Worm (Caenorhabditis elegans) whole organism, L2 larva: Measurements from ENCODE around the gene pqn-70.

ENCODE experiments used
- R02D3.7 ChIP-seq: fragments of 150-350 bp; optimal IDR thresholded peaks from 2 replicates; lab custom pipeline; 2014; ENCODE audit warnings: missing biosample characterization, missing genetic modification characterization
- Y55F3AM.14 ChIP-seq: fragments of 200-800 bp; sonication (Bioruptor generic); optimal IDR thresholded peaks from 2 replicates; lab custom pipeline; 2018; ENCODE audit warnings: mild to moderate bottlenecking, missing genetic modification characterization, missing compliant biosample characterization
- aly-2 ChIP-seq: fragments of 150-350 bp; optimal IDR thresholded peaks from 2 replicates; lab custom pipeline; 2014; ENCODE audit warnings: missing biosample characterization, missing genetic modification characterization
- ama-1 ChIP-seq: fragments of 150-350 bp; optimal IDR thresholded peaks from 2 replicates; lab custom pipeline; 2018; ENCODE audit warnings: inconsistent platforms
- blmp-1 ChIP-seq: sonication (generic microtip); optimal IDR thresholded peaks from 2 replicates; lab custom pipeline; 2017; ENCODE audit warnings: missing genetic modification characterization, mild to moderate bottlenecking, missing compliant biosample characterization, antibody characterized with exemption, moderate library complexity; ENCODE audit not compliant: insufficient read depth
- ceh-82 ChIP-seq: fragments of 150-350 bp; optimal IDR thresholded peaks from 2 replicates; lab custom pipeline; 2014; ENCODE audit warnings: missing biosample characterization, missing genetic modification characterization
- crh-2 ChIP-seq: sonication (generic microtip); optimal IDR thresholded peaks from 2 replicates; lab custom pipeline; 2017; ENCODE audit warnings: missing biosample characterization, missing genetic modification characterization
- dmd-4 ChIP-seq: sonication (generic microtip); optimal IDR thresholded peaks from 2 replicates; lab custom pipeline; 2017; ENCODE audit warnings: missing biosample characterization, missing genetic modification characterization
- egl-27 ChIP-seq: sonication (generic microtip); optimal IDR thresholded peaks from 3 replicates; lab custom pipeline; 2017; ENCODE audit warnings: missing biosample characterization, missing genetic modification reagents, missing genetic modification characterization
- elt-1 ChIP-seq: fragments of 150-350 bp; optimal IDR thresholded peaks from 2 replicates; lab custom pipeline; 2014; ENCODE audit warnings: missing biosample characterization, missing genetic modification characterization
- fos-1 ChIP-seq: fragments of 150-350 bp; optimal IDR thresholded peaks from 2 replicates; lab custom pipeline; 2014; ENCODE audit warnings: missing biosample characterization, missing genetic modification characterization
- gmeb-1 ChIP-seq: fragments of 150-350 bp; optimal IDR thresholded peaks from 2 replicates; lab custom pipeline; 2014; ENCODE audit warnings: missing biosample characterization, missing genetic modification characterization
- lin-11 ChIP-seq: fragments of 150-350 bp; sonication (generic microtip); optimal IDR thresholded peaks from 2 replicates; lab custom pipeline; 2014; ENCODE audit warnings: missing biosample characterization, missing genetic modification characterization, inconsistent platforms, mixed read lengths
- mab-5 ChIP-seq: fragments of 150-350 bp; optimal IDR thresholded peaks from 2 replicates; lab custom pipeline; 2014; ENCODE audit warnings: missing biosample characterization, missing genetic modification characterization
- mbf-1 ChIP-seq: sonication (generic microtip); optimal IDR thresholded peaks from 2 replicates; lab custom pipeline; 2017; ENCODE audit warnings: missing biosample characterization, missing genetic modification characterization
- mdl-1 ChIP-seq, 2 experiments: fragments of 150-350 bp in 1 of 2; sonication (generic microtip) in 1 of 2; optimal IDR thresholded peaks; 2 replicates each; lab custom pipeline; 2017; ENCODE audit warnings: missing biosample characterization in 2 of 2, missing genetic modification characterization in 2 of 2
- nhr-10 ChIP-seq: sonication (generic microtip); optimal IDR thresholded peaks from 2 replicates; lab custom pipeline; 2017; ENCODE audit warnings: missing biosample characterization, missing genetic modification characterization
- nhr-11 ChIP-seq: fragments of 150-350 bp; optimal IDR thresholded peaks from 2 replicates; lab custom pipeline; 2014; ENCODE audit warnings: missing biosample characterization, missing genetic modification characterization
- nhr-129 ChIP-seq: fragments of 150-350 bp; optimal IDR thresholded peaks from 2 replicates; lab custom pipeline; 2014; ENCODE audit warnings: missing biosample characterization, missing genetic modification characterization
- nhr-237 ChIP-seq: fragments of 150-350 bp; optimal IDR thresholded peaks from 2 replicates; lab custom pipeline; 2014; ENCODE audit warnings: missing biosample characterization, missing genetic modification characterization
- nhr-25 ChIP-seq: fragments of 150-350 bp; sonication (generic microtip); optimal IDR thresholded peaks from 3 replicates; lab custom pipeline; 2014; ENCODE audit warnings: missing biosample characterization, missing genetic modification characterization
- nhr-77 ChIP-seq: fragments of 150-350 bp; optimal IDR thresholded peaks from 2 replicates; lab custom pipeline; 2014; ENCODE audit warnings: missing biosample characterization, missing genetic modification characterization
- skn-1 ChIP-seq: sonication (generic microtip); optimal IDR thresholded peaks from 2 replicates; lab custom pipeline; 2017; ENCODE audit warnings: missing biosample characterization, missing genetic modification characterization
- sma-3 ChIP-seq: sonication (generic microtip); optimal IDR thresholded peaks from 2 replicates; lab custom pipeline; 2016; ENCODE audit warnings: missing genetic modification reagents, missing genetic modification characterization, missing compliant biosample characterization
- sma-9 ChIP-seq, 2 experiments: fragments of 150-350 bp in 1 of 2; sonication (generic microtip) in 1 of 2; optimal IDR thresholded peaks; 2 replicates each; lab custom pipeline; 2014 to 2016; ENCODE audit warnings: missing genetic modification characterization in 2 of 2, mild to moderate bottlenecking in 1 of 2, missing biosample characterization in 1 of 2, missing compliant biosample characterization in 1 of 2, missing genetic modification reagents in 1 of 2, moderate library complexity in 1 of 2
- snpc-4 ChIP-seq: fragments of 150-350 bp; optimal IDR thresholded peaks from 2 replicates; lab custom pipeline; 2014; ENCODE audit warnings: missing biosample characterization, missing genetic modification characterization
- unc-39 ChIP-seq: fragments of 150-350 bp; optimal IDR thresholded peaks from 2 replicates; lab custom pipeline; 2014; ENCODE audit warnings: missing biosample characterization, missing genetic modification characterization
- unc-55 ChIP-seq: fragments of 150-350 bp; sonication (generic microtip); optimal IDR thresholded peaks from 3 replicates; lab custom pipeline; 2014; ENCODE audit warnings: missing biosample characterization, missing genetic modification reagents, missing genetic modification characterization
- zag-1 ChIP-seq: fragments of 150-350 bp; optimal IDR thresholded peaks from 2 replicates; lab custom pipeline; 2014; ENCODE audit warnings: missing biosample characterization, missing genetic modification characterization
- ztf-11 ChIP-seq: sonication (generic microtip); optimal IDR thresholded peaks from 2 replicates; lab custom pipeline; 2017; ENCODE audit warnings: missing biosample characterization, missing genetic modification characterization
- ztf-4 ChIP-seq: fragments of 150-350 bp; optimal IDR thresholded peaks from 2 replicates; lab custom pipeline; 2014; ENCODE audit warnings: missing biosample characterization, missing genetic modification characterization

Gene pqn-70

ce11 chrV:11214569-11214968, 13.9 kb downstream of the pqn-70 start:
- TF ChIP-seq ztf-11 (tag; lab: Kevin White, UChicago) (no peak), crh-2 (tag; lab: Kevin White, UChicago) (no peak), snpc-4 (tag; lab: Kevin White, UChicago) (no peak), skn-1 (no peak), sma-9 (GFP tag; optimal IDR thresholded peaks at IDR 0.05; lab: Kevin White, UChicago) (no peak), sma-9 (tag; optimal IDR thresholded peaks at IDR 0.05; lab: Kevin White, UChicago) (no peak), lin-11 (tag; lab: Kevin White, UChicago) (no peak), R02D3.7 (tag; lab: Kevin White, UChicago) (no peak), elt-1 (tag; lab: Kevin White, UChicago) (no peak), nhr-77 (tag; lab: Kevin White, UChicago) (no peak), egl-27 (tag; lab: Kevin White, UChicago) (no peak), ztf-4 (no peak), ceh-82 (no peak), Y55F3AM.14 (no peak), ama-1 (lab: Kevin White, UChicago) (no peak), zag-1 (tag; lab: Kevin White, UChicago) (no peak), gmeb-1 (tag; lab: Kevin White, UChicago) (no peak), nhr-237 (tag; lab: Kevin White, UChicago) (no peak), fos-1 (tag; lab: Kevin White, UChicago) (no peak)

- TF ChIP-seq nhr-25 (tag; lab: Kevin White, UChicago) (no peak), sma-3 (GFP tag; lab: Kevin White, UChicago) (no peak), mdl-1 (tag; optimal IDR thresholded peaks at IDR 0.05; lab: Kevin White, UChicago) (no peak), nhr-129 (tag; lab: Kevin White, UChicago) (no peak), crh-2 (tag; lab: Kevin White, UChicago) (no peak), elt-1 (tag; lab: Kevin White, UChicago) (no peak), mbf-1 (tag; lab: Kevin White, UChicago) (no peak), egl-27 (tag; lab: Kevin White, UChicago) (no peak), snpc-4 (tag; lab: Kevin White, UChicago) (no peak), nhr-10 (tag; lab: Kevin White, UChicago) (no peak), sma-9 (GFP tag; optimal IDR thresholded peaks at IDR 0.05; lab: Kevin White, UChicago) (no peak), sma-9 (tag; optimal IDR thresholded peaks at IDR 0.05; lab: Kevin White, UChicago) (no peak)
Measured at ce11 chrV:11211323-11211722, 17.2 kb downstream of the pqn-70 start.

- no peak for TF ChIP-seq Y55F3AM.14
- TF ChIP-seq nhr-10 (tag; lab: Kevin White, UChicago): no peak
- TF ChIP-seq sma-3 (GFP tag; lab: Kevin White, UChicago): no peak
- TF ChIP-seq dmd-4 (tag; lab: Kevin White, UChicago): no peak
- no peak for TF ChIP-seq nhr-11
- TF ChIP-seq aly-2 (tag; lab: Kevin White, UChicago): no peak
- TF ChIP-seq mab-5: no peak
Measured at ce11 chrV:11209452-11210188, 18.9 kb downstream of the pqn-70 start.

- TF ChIP-seq lin-11 (tag; lab: Kevin White, UChicago) (no peak), nhr-77 (tag; lab: Kevin White, UChicago) (no peak), ztf-4 (no peak), blmp-1 (tag; lab: Kevin White, UChicago) (no peak), fos-1 (tag; lab: Kevin White, UChicago) (no peak), unc-39 (no peak), aly-2 (tag; lab: Kevin White, UChicago) (no peak), mab-5 (no peak), unc-55 (no peak), gmeb-1 (tag; lab: Kevin White, UChicago) (no peak)
Measured at ce11 chrV:11206467-11206866, 22.0 kb downstream of the pqn-70 start.

ce11 chrV:11204452-11204851, 24.1 kb downstream of the pqn-70 start:
- TF ChIP-seq elt-1 (tag; lab: Kevin White, UChicago) (no peak), ama-1 (lab: Kevin White, UChicago) (no peak), unc-55 (no peak), Y55F3AM.14 (no peak), mdl-1 (tag; optimal IDR thresholded peaks at IDR 0.05; lab: Kevin White, UChicago) (no peak), ztf-4 (no peak), mbf-1 (tag; lab: Kevin White, UChicago) (no peak)
